Worm (Caenorhabditis elegans) whole organism, mixed stage, embryonic: ENCODE measurements around the gene abi-1.
A peak's percentile ranks its signal among the peaks of the same experiment; 100 is the strongest.

Experiments
- ceh-39 ChIP-seq: fragments of 150-350 bp; optimal IDR thresholded peaks from 2 replicates; lab custom pipeline; 2014; ENCODE audit warnings: missing biosample characterization, missing genetic modification characterization
- lin-13 ChIP-seq: fragments of 150-350 bp; optimal IDR thresholded peaks from 2 replicates; lab custom pipeline; 2014; ENCODE audit warnings: missing biosample characterization, missing genetic modification characterization
- lin-32 ChIP-seq: fragments of 200-800 bp; sonication (Bioruptor generic); optimal IDR thresholded peaks from 2 replicates; lab custom pipeline; 2018; ENCODE audit warnings: mild to moderate bottlenecking, missing genetic modification characterization, missing compliant biosample characterization
- mab-5 ChIP-seq: fragments of 150-350 bp; optimal IDR thresholded peaks from 2 replicates; lab custom pipeline; 2014; ENCODE audit warnings: missing biosample characterization, missing genetic modification characterization
- nhr-12 ChIP-seq: fragments of 150-350 bp; optimal IDR thresholded peaks from 2 replicates; lab custom pipeline; 2014; ENCODE audit warnings: missing biosample characterization, missing genetic modification characterization
- nhr-237 ChIP-seq: fragments of 150-350 bp; optimal IDR thresholded peaks from 2 replicates; lab custom pipeline; 2014; ENCODE audit warnings: missing biosample characterization, missing genetic modification characterization
- unc-120 ChIP-seq: sonication (generic microtip); optimal IDR thresholded peaks from 2 replicates; lab custom pipeline; 2017; ENCODE audit warnings: missing genetic modification characterization, missing compliant biosample characterization; ENCODE audit not compliant: poor library complexity, severe bottlenecking

abi-1 gene

ce11 chrIII:5656941-5657340 lies 35.6 kb downstream of the abi-1 start, which contains the start of gene sdz-21:
TSS of gene sdz-21 (minus strand) at chrIII:5657041.
- TF ChIP-seq lin-13 (tag; lab: Kevin White, UChicago) = no peak
- no peak for TF ChIP-seq nhr-237 (tag; lab: Kevin White, UChicago)
- TF ChIP-seq mab-5 (tag; lab: Kevin White, UChicago) = no peak
- TF ChIP-seq, all 35 proteins: peak for 0

ce11 chrIII:5653692-5654105 lies 38.8 kb downstream of the abi-1 start:
- no peak for TF ChIP-seq lin-32
- TF ChIP-seq nhr-12 = no peak
- TF ChIP-seq, all 35 proteins: peak for 0

- no peak for TF ChIP-seq ceh-39
- peak; percentile 2 for TF ChIP-seq unc-120 (tag; lab: Kevin White, UChicago)
These were observed 49.8 kb downstream of the abi-1 start for ce11 chrIII:5642692-5643091.
